Worm (Caenorhabditis elegans) whole organism, early embryonic: ENCODE data around the gene T03G6.7.

ENCODE experiments used
- B0310.2 ChIP-seq: sonication (generic microtip); optimal IDR thresholded peaks from 2 replicates; lab custom pipeline; 2016; ENCODE audit warnings: mild to moderate bottlenecking, missing genetic modification characterization, missing compliant biosample characterization
- F13C5.2 ChIP-seq: sonication (generic microtip); optimal IDR thresholded peaks from 2 replicates; lab custom pipeline; 2017; ENCODE audit warnings: mild to moderate bottlenecking, missing genetic modification characterization, inconsistent platforms, missing compliant biosample characterization
- aly-1 ChIP-seq: sonication (generic microtip); optimal IDR thresholded peaks from 2 replicates; lab custom pipeline; 2016; ENCODE audit warnings: missing genetic modification characterization, missing compliant biosample characterization
- ama-1 ChIP-seq: fragments of 150-350 bp; optimal IDR thresholded peaks from 2 replicates; lab custom pipeline; 2014
- ceh-13 ChIP-seq: fragments of 200-800 bp; sonication (Bioruptor generic); optimal IDR thresholded peaks from 2 replicates; lab custom pipeline; 2018; ENCODE audit warnings: mild to moderate bottlenecking, missing genetic modification characterization, missing compliant biosample characterization
- ceh-36 ChIP-seq: sonication (generic microtip); optimal IDR thresholded peaks from 2 replicates; lab custom pipeline; 2016; ENCODE audit warnings: missing genetic modification characterization, inconsistent platforms, missing compliant biosample characterization
- ets-7 ChIP-seq: sonication (generic microtip); optimal IDR thresholded peaks from 2 replicates; lab custom pipeline; 2016; ENCODE audit warnings: missing genotype, missing genetic modification characterization, missing compliant biosample characterization
- flt-1 ChIP-seq: fragments of 200-800 bp; sonication (Bioruptor generic); IDR thresholded peaks from 2 replicates; pipeline ENCODE4 v1.3.6; 2022; ENCODE audit warnings: missing genetic modification characterization, missing compliant biosample characterization
- hmbx-1 ChIP-seq: sonication (generic microtip); optimal IDR thresholded peaks from 2 replicates; lab custom pipeline; 2016; ENCODE audit warnings: mild to moderate bottlenecking, missing genetic modification characterization, missing compliant biosample characterization
- hmg-4 ChIP-seq: fragments of 200-800 bp; sonication (Bioruptor generic); optimal IDR thresholded peaks from 2 replicates; lab custom pipeline; 2018; ENCODE audit warnings: mild to moderate bottlenecking, missing genetic modification characterization, missing compliant biosample characterization
- hnd-1 ChIP-seq: sonication (generic microtip); optimal IDR thresholded peaks from 2 replicates; lab custom pipeline; 2016; ENCODE audit warnings: missing genetic modification characterization, missing compliant biosample characterization
- pes-1 ChIP-seq: fragments of 200-800 bp; sonication (Bioruptor generic); IDR thresholded peaks from 2 replicates; pipeline ENCODE4 v1.3.6; 2022; ENCODE audit warnings: missing genetic modification reagents, missing genetic modification characterization, missing compliant biosample characterization
- scrt-1 ChIP-seq: fragments of 200-800 bp; sonication (Bioruptor generic); IDR thresholded peaks from 2 replicates; pipeline ENCODE4 v1.3.6; 2022; ENCODE audit warnings: missing genetic modification characterization, missing compliant biosample characterization
- sea-1 ChIP-seq: fragments of 200-800 bp; sonication (Bioruptor generic); conservative IDR thresholded peaks from 2 replicates; pipeline ENCODE4 v1.3.6; 2022; ENCODE audit warnings: missing genetic modification characterization, missing compliant biosample characterization
- tbx-11 ChIP-seq: fragments of 200-800 bp; sonication (Bioruptor generic); IDR thresholded peaks from 2 replicates; pipeline ENCODE4 v1.3.6; 2022; ENCODE audit warnings: missing genetic modification characterization, missing compliant biosample characterization
- tbx-37 ChIP-seq: fragments of 200-800 bp; sonication (Bioruptor generic); conservative IDR thresholded peaks from 2 replicates; pipeline ENCODE4 v1.3.6; 2022; ENCODE audit warnings: missing genetic modification reagents, missing genetic modification characterization, missing compliant biosample characterization
- tra-4 ChIP-seq: sonication (generic microtip); optimal IDR thresholded peaks from 2 replicates; lab custom pipeline; 2017; ENCODE audit warnings: missing genetic modification characterization, missing compliant biosample characterization

Gene T03G6.7

ce11 chrX:2604358-2605016, 10.6 kb downstream of the T03G6.7 start:
- TF ChIP-seq ceh-13 (GFP tag; lab: Kevin White, UChicago) (no peak), tra-4 (tag; lab: Kevin White, UChicago) (no peak), tbx-11 (GFP tag; lab: Robert Waterston, UW) (no peak), hmg-4 (GFP tag; lab: Kevin White, UChicago) (no peak), F13C5.2 (tag; lab: Kevin White, UChicago) (no peak), B0310.2 (no peak), ceh-36 (tag; lab: Kevin White, UChicago) (no peak), hnd-1 (tag; lab: Kevin White, UChicago) (no peak)

DNA sequence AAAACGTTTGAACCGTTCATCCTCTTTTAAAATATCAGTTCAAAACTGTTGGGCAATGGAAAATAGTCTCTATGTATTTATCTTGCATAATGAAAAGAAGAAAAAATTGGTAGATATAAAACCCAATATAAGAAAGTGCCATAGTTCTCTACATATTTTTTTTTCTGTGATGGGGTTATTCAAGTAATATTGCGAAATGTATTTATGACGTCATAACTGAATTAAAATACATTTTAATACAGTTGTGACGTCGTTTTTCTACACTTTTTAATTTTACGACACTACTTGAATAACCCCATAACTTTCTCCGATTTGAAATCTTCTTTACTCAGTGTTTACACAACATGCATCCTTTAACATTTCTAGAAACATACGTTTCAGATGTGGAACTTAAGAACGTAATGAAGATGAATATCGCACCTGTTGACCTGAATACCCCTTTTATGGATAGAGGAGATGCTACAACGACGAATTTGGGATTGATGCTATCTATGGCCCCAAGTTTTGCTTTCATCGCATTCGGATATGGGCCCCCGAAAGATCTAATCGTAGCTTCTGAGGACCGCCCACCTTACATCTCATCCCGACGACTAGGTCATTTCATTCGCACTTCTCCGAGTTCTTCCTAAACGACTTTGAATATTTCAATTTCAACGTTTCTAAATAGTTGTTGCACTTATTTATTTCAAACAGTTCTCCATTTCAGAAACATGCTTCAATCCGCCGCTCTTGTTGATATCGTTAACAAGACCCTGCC, 13.9 kb downstream of the T03G6.7 start, which contains the start of gene T03G6.1:
TSS of gene T03G6.1 (plus strand) at position 707 of the 757 bp plus-strand sequence.
- no peak for TF ChIP-seq pes-1 (GFP tag; lab: Robert Waterston, UW)
- TF ChIP-seq ceh-13 (GFP tag; lab: Kevin White, UChicago): no peak
- no peak for TF ChIP-seq flt-1 (GFP tag; lab: Robert Waterston, UW)
- TF ChIP-seq ama-1 (lab: Kevin White, UChicago): no peak
- TF ChIP-seq hnd-1 (tag; lab: Kevin White, UChicago): no peak
- no peak for TF ChIP-seq tbx-37
- no peak for TF ChIP-seq ets-7
- TF ChIP-seq tbx-11 (GFP tag; lab: Robert Waterston, UW): no peak
- no peak for TF ChIP-seq aly-1 (tag; lab: Kevin White, UChicago)

DNA sequence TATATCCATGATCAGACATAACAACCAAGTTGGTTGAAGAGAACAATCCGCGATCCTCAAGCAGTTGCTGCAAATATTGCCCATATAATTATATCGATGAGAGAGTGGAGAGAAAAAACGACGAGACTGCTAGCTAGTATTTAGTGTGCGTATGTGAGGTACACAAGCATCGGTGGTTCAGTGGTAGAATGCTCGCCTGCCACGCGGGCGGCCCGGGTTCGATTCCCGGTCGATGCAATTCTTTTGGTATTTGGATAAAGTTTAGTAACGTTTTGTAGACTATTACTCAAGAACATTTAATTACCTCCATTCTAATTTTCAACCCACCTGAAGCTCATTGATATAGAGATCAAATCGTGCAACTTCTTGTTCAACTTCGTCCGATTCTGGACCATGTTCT, 19.2 kb downstream of the T03G6.7 start:
- TF ChIP-seq B0310.2 (peak; percentile 78), pes-1 (GFP tag; lab: Robert Waterston, UW) (peak; percentile 93), tra-4 (tag; lab: Kevin White, UChicago) (peak; percentile 52), F13C5.2 (tag; lab: Kevin White, UChicago) (peak; percentile 69), ceh-36 (tag; lab: Kevin White, UChicago) (peak; percentile 83), hnd-1 (tag; lab: Kevin White, UChicago) (peak; percentile 61), hmg-4 (GFP tag; lab: Kevin White, UChicago) (peak; percentile 89), tbx-11 (GFP tag; lab: Robert Waterston, UW) (peak; percentile 89), scrt-1 (GFP tag; lab: Robert Waterston, UW) (peak; percentile 92), sea-1 (peak; percentile 90), ceh-13 (GFP tag; lab: Kevin White, UChicago) (peak; percentile 80), hmbx-1 (tag; lab: Kevin White, UChicago) (peak; percentile 52), ama-1 (lab: Kevin White, UChicago) (no peak), ets-7 (peak; percentile 8), tbx-37 (peak; percentile 89), aly-1 (tag; lab: Kevin White, UChicago) (peak; percentile 79), flt-1 (GFP tag; lab: Robert Waterston, UW) (peak; percentile 88)

- TF ChIP-seq ceh-36 (tag; lab: Kevin White, UChicago): no peak
- TF ChIP-seq hmbx-1 (tag; lab: Kevin White, UChicago): no peak
These were observed 20.3 kb downstream of the T03G6.7 start for ce11 chrX:2614158-2614557.

DNA sequence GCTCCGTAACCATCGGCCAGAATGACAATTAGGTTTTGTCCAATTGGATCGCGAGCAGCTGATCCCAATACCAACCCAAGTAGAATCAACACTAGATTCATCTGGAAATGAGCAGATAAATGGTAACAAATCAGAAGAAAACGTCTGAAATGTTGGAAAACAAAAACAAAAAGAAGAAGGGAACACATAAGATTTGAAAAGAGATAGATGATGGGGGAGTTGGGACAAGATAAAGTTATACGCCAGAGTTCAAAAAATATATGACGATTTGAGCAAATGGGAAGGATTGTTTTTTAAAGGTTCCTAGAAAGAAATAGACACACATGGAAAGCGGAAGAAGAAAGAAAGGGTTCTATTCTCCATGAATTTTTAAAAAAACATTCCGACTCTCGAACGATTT, 21.8 kb downstream of the T03G6.7 start, which contains the start of gene T03G6.3:
TSS of gene T03G6.3 (minus strand) at position 101 of the 400 bp plus-strand sequence.
- no peak for TF ChIP-seq ama-1 (lab: Kevin White, UChicago)
- TF ChIP-seq ceh-36 (tag; lab: Kevin White, UChicago): no peak
- no peak for TF ChIP-seq tbx-11 (GFP tag; lab: Robert Waterston, UW)
- no peak for TF ChIP-seq ets-7

ce11 chrX:2620280-2620679, 26.4 kb downstream of the T03G6.7 start:
- TF ChIP-seq tbx-11 (GFP tag; lab: Robert Waterston, UW) (no peak), ceh-13 (GFP tag; lab: Kevin White, UChicago) (no peak)

- no peak for TF ChIP-seq F13C5.2 (tag; lab: Kevin White, UChicago)
- TF ChIP-seq ets-7: no peak
- no peak for TF ChIP-seq hmbx-1 (tag; lab: Kevin White, UChicago)
- no peak for TF ChIP-seq B0310.2
- TF ChIP-seq tra-4 (tag; lab: Kevin White, UChicago): no peak
- TF ChIP-seq sea-1: no peak
- no peak for TF ChIP-seq ceh-13 (GFP tag; lab: Kevin White, UChicago)
- TF ChIP-seq tbx-11 (GFP tag; lab: Robert Waterston, UW): no peak
- TF ChIP-seq hmg-4 (GFP tag; lab: Kevin White, UChicago): no peak
These were observed 32.3 kb downstream of the T03G6.7 start for ce11 chrX:2626153-2626552.

ce11 chrX:2632869-2633268, 39.0 kb downstream of the T03G6.7 start:
- no peak for TF ChIP-seq aly-1 (tag; lab: Kevin White, UChicago)
- TF ChIP-seq scrt-1 (GFP tag; lab: Robert Waterston, UW): no peak
- no peak for TF ChIP-seq B0310.2
- no peak for TF ChIP-seq F13C5.2 (tag; lab: Kevin White, UChicago)
- TF ChIP-seq ama-1 (lab: Kevin White, UChicago): no peak
- no peak for TF ChIP-seq tbx-11 (GFP tag; lab: Robert Waterston, UW)
- no peak for TF ChIP-seq hmbx-1 (tag; lab: Kevin White, UChicago)
- TF ChIP-seq hnd-1 (tag; lab: Kevin White, UChicago): no peak
- no peak for TF ChIP-seq tra-4 (tag; lab: Kevin White, UChicago)
- TF ChIP-seq ceh-36 (tag; lab: Kevin White, UChicago): no peak
- no peak for TF ChIP-seq pes-1 (GFP tag; lab: Robert Waterston, UW)
- no peak for TF ChIP-seq ets-7
- TF ChIP-seq hmg-4 (GFP tag; lab: Kevin White, UChicago): no peak
- no peak for TF ChIP-seq flt-1 (GFP tag; lab: Robert Waterston, UW)
- TF ChIP-seq sea-1: no peak
- no peak for TF ChIP-seq ceh-13 (GFP tag; lab: Kevin White, UChicago)
- TF ChIP-seq tbx-37: no peak
